Fruit fly (Drosophila melanogaster) whole organism, adult: Measurements from ENCODE around the gene vri.

Experiments used
- CG11617 ChIP-seq: fragments of 200-800 bp; sonication (Bioruptor generic); optimal IDR thresholded peaks from 2 replicates; lab custom pipeline; 2017; ENCODE audit warnings: mild to moderate bottlenecking, missing biosample characterization, missing genetic modification reagents, missing genetic modification characterization
- CG12768 ChIP-seq: fragments of 200-800 bp; sonication (Bioruptor generic); optimal IDR thresholded peaks from 2 replicates; lab custom pipeline; 2017; ENCODE audit warnings: missing biosample characterization, missing genetic modification characterization, mild to moderate bottlenecking, moderate library complexity, missing genetic modification reagents
- CG14711 ChIP-seq: fragments of 200-800 bp; sonication (Bioruptor generic); optimal IDR thresholded peaks from 2 replicates; lab custom pipeline; 2018; ENCODE audit warnings: missing biosample characterization, mild to moderate bottlenecking, missing genetic modification characterization, moderate library complexity
- CG1620 ChIP-seq: fragments of 200-800 bp; sonication (Bioruptor generic); optimal IDR thresholded peaks from 2 replicates; lab custom pipeline; 2016; ENCODE audit warnings: missing biosample characterization, missing genetic modification characterization
- CG33017 ChIP-seq: fragments of 200-800 bp; sonication (Bioruptor generic); optimal IDR thresholded peaks from 2 replicates; lab custom pipeline; 2018; ENCODE audit warnings: missing biosample characterization, mild to moderate bottlenecking, missing genetic modification characterization, moderate library complexity
- CG5204 ChIP-seq: fragments of 200-800 bp; sonication (Bioruptor generic); optimal IDR thresholded peaks from 2 replicates; lab custom pipeline; 2016; ENCODE audit warnings: missing biosample characterization, missing genetic modification characterization
- CG7045 ChIP-seq: fragments of 200-800 bp; sonication (Bioruptor generic); optimal IDR thresholded peaks from 2 replicates; lab custom pipeline; 2017; ENCODE audit warnings: missing biosample characterization, mild to moderate bottlenecking, missing genetic modification characterization
- CG7101 ChIP-seq: fragments of 200-800 bp; sonication (Bioruptor generic); optimal IDR thresholded peaks from 2 replicates; lab custom pipeline; 2018; ENCODE audit warnings: missing biosample characterization, mild to moderate bottlenecking, missing genetic modification characterization, moderate library complexity
- Clk ChIP-seq: fragments of 200-800 bp; sonication (Bioruptor generic); optimal IDR thresholded peaks from 2 replicates; lab custom pipeline; 2017; ENCODE audit warnings: missing biosample characterization, missing genetic modification characterization
- Crg-1 ChIP-seq: fragments of 200-800 bp; sonication (Bioruptor generic); optimal IDR thresholded peaks from 2 replicates; lab custom pipeline; 2016; ENCODE audit warnings: missing biosample characterization, missing genetic modification characterization
- Hr96 ChIP-seq: fragments of 200-800 bp; sonication (Bioruptor generic); optimal IDR thresholded peaks from 2 replicates; lab custom pipeline; 2016; ENCODE audit warnings: missing biosample characterization, missing genetic modification characterization
- Mnt ChIP-seq: fragments of 200-800 bp; sonication (Bioruptor generic); optimal IDR thresholded peaks from 2 replicates; lab custom pipeline; 2016; ENCODE audit warnings: missing biosample characterization, mild to moderate bottlenecking, missing genetic modification characterization
- bab1 ChIP-seq: fragments of 200-800 bp; sonication (Bioruptor generic); optimal IDR thresholded peaks from 3 replicates; lab custom pipeline; 2019; ENCODE audit warnings: missing biosample characterization, mild to moderate bottlenecking, missing genetic modification characterization, moderate library complexity
- cic ChIP-seq: fragments of 200-800 bp; sonication (Bioruptor generic); optimal IDR thresholded peaks from 2 replicates; lab custom pipeline; 2017; ENCODE audit warnings: missing biosample characterization, mild to moderate bottlenecking, missing genetic modification characterization, moderate library complexity
- cnc ChIP-seq, 2 experiments: fragments of >200 bp; optimal IDR thresholded peaks; 2 replicates each; lab custom pipeline; 2017
- kay ChIP-seq: fragments of 200-800 bp; sonication (Bioruptor generic); peaks from one replicate; lab custom pipeline; 2016; ENCODE audit warnings: missing biosample characterization, missing genetic modification characterization, borderline replicate concordance
- ovo ChIP-seq: fragments of 200-800 bp; sonication (Bioruptor generic); optimal IDR thresholded peaks from 2 replicates; lab custom pipeline; 2016; ENCODE audit warnings: missing biosample characterization, missing genetic modification characterization
- pad ChIP-seq: fragments of 200-800 bp; sonication (Bioruptor generic); optimal IDR thresholded peaks from 3 replicates; lab custom pipeline; 2017; ENCODE audit warnings: missing biosample characterization, missing genetic modification characterization, mild to moderate bottlenecking, moderate library complexity, missing genetic modification reagents
- tj ChIP-seq: fragments of 200-800 bp; sonication (Bioruptor generic); optimal IDR thresholded peaks from 3 replicates; lab custom pipeline; 2017; ENCODE audit warnings: missing biosample characterization, mild to moderate bottlenecking, missing genetic modification characterization, moderate library complexity
- toe ChIP-seq: fragments of 200-800 bp; sonication (Bioruptor generic); optimal IDR thresholded peaks from 2 replicates; lab custom pipeline; 2016; ENCODE audit warnings: missing biosample characterization, missing genetic modification characterization

The vri gene

DNA sequence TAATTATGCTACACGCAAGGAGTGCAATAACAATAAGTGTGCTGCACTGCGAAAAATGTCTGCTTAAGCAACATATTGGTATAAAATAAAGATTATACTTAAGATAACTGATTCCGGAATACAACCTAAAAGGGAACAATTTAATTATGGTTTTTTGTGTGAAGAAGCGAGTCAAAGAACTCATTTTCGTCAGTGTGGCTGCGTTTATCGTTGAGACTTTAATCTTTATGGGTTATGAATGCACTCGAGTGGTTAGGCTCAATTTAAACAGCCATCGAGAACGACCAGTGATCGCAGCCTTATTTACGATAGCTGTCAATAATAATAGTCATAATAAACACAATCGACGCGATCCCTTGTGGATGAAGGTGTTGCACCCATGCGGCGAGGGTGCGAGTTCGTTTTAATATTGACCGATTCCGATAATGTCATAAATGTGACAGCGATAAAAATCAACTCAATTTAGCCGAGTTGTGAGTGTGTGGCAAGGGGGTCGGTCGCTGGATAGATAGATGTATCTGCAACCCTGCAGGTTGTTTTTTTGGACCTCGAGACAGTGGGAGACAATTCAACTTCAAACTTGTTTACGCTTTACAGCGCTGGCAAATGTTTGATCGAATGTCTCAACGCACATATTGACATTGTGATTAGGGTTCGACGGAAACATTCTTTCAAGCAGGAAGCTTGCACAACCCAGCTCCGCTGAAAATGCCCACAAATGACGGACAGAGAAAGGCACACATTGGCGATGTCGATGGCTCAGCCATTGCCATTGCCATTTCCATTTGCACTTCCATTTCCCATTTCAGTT lies 32.5 kb upstream of the vri start:
- TF ChIP-seq CG12768 (GFP tag; lab: Kevin White, UChicago) (peak; percentile 17), cic (peak; percentile 69), cnc (optimal IDR thresholded peaks at IDR 0.05; lab: Kevin White, UChicago) (no peak), CG11617 (peak; percentile 23), CG33017 (tag; lab: Kevin White, UChicago) (peak; percentile 23), CG14711 (tag; lab: Kevin White, UChicago) (no peak), CG1620 (no peak), pad (GFP tag; lab: Kevin White, UChicago) (peak; percentile 53), CG5204 (GFP tag; lab: Kevin White, UChicago) (peak; percentile 40), Hr96 (GFP tag; lab: Kevin White, UChicago) (peak; percentile 33), kay (no peak), tj (GFP tag; lab: Kevin White, UChicago) (no peak), bab1 (GFP tag; lab: Kevin White, UChicago) (no peak), ovo (peak; percentile 58), Mnt (no peak), Clk (GFP tag; lab: Kevin White, UChicago) (no peak), CG7045 (GFP tag; lab: Kevin White, UChicago) (peak; percentile 20), toe (GFP tag; lab: Kevin White, UChicago) (no peak), Crg-1 (GFP tag; lab: Kevin White, UChicago) (peak; percentile 10), CG7101 (peak; percentile 54)

DNA sequence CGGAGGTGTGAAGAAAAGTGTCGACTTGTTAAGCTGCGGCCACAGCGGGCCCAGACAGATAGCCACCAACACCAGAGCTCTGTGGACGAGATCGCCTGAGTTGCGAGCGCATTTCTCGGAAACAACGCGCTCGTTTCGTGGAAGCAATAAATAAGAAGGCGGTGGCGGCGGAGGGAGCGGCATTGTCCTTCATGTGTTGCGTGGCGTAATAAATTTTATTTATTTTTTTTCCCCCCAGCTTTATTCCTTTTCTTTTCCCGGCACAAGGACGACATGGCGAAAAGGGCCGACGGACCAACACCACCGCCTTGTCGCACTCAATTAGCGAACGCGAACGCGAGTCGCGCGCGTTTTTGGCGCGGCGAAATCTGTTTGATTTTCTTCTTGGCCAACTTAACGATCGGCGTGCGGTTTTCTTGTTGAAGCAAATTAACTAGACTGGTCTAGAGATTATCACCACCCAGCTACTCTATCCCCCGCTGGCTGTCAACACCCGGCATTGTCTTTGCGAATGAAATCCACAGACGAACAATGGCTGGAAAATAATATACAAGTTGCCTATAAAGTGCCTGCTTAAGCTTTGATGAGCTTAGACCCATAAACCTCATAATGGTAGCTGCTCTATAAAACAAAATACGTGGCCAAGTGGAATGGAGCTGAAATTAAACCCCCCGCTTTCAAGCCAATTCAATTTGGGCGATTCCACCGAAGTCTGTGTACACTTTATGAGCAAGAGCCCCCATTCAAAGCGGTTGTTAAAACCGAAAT lies 29.5 kb upstream of the vri start:
- TF ChIP-seq ovo (no peak), CG7101 (no peak), Mnt (no peak), CG14711 (tag; lab: Kevin White, UChicago) (no peak), cnc (optimal IDR thresholded peaks at IDR 0.05; lab: Kevin White, UChicago) (no peak), CG11617 (no peak), Crg-1 (GFP tag; lab: Kevin White, UChicago) (no peak), toe (GFP tag; lab: Kevin White, UChicago) (no peak), tj (GFP tag; lab: Kevin White, UChicago) (no peak), kay (no peak), CG12768 (GFP tag; lab: Kevin White, UChicago) (no peak), cic (no peak), CG1620 (no peak), Clk (GFP tag; lab: Kevin White, UChicago) (no peak), CG33017 (tag; lab: Kevin White, UChicago) (no peak), CG7045 (GFP tag; lab: Kevin White, UChicago) (no peak), CG5204 (GFP tag; lab: Kevin White, UChicago) (no peak), Hr96 (GFP tag; lab: Kevin White, UChicago) (no peak)

DNA sequence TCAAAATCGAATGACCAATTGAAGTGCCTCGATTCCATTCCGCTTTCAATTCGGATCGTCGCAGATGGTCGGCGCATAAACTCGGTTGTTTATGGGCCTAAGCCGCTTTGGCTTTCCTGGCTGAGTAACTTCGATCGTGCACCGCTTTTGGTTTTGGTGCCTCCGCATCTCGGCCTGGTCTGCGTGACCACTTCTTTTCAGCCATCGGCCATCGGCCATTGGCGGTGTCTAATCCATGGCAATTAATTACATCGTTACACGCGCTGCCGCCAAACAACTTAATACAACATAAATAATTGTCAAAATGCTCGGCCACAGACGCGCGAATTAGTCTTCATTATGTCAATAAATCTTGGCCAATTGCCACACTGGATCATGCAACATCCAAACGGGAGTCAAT lies 28.5 kb upstream of the vri start:
- TF ChIP-seq CG7101 (no peak), Clk (GFP tag; lab: Kevin White, UChicago) (no peak), bab1 (GFP tag; lab: Kevin White, UChicago) (no peak)

DNA sequence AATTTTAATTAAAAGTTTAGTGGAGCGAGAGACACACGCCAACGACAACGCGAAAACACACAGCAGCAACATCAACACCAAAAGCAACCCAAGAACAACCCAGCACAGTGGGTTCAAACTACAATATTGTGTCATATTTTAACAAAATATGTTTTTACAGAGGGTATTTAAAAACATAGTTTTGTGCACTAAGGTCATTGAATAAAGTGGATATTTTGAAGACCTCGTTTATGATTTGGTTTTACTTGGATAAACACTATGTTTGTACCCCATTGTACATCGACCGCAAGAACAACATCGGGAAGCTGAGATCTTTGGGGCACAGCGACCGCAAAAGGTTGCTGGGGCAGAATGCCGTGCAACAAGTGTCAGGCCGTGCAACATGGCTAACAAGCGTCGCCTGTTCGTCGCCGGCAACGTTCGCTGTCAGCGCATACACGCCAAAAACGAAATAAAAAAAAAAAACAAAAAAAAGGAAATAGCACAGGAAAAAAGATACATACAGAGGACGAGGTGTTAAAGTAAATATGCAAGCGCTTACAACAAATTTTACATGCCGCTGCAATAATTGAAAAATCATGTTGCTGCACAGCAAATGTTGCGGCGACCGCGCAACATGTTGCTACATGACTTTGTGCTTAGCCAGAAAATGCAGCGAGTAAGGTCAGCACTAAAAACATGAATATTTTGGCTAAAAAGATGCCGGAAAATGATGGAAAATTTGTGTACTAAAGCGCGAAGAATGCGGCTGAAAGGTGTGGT lies 27.3 kb upstream of the vri start:
- no peak for TF ChIP-seq Mnt
- no peak for TF ChIP-seq Crg-1 (GFP tag; lab: Kevin White, UChicago)
- no peak for TF ChIP-seq tj (GFP tag; lab: Kevin White, UChicago)
- no peak for TF ChIP-seq cic
- no peak for TF ChIP-seq ovo
- TF ChIP-seq CG7045 (GFP tag; lab: Kevin White, UChicago) = no peak
- TF ChIP-seq CG12768 (GFP tag; lab: Kevin White, UChicago) = no peak
- TF ChIP-seq CG7101 = no peak
- no peak for TF ChIP-seq kay

DNA sequence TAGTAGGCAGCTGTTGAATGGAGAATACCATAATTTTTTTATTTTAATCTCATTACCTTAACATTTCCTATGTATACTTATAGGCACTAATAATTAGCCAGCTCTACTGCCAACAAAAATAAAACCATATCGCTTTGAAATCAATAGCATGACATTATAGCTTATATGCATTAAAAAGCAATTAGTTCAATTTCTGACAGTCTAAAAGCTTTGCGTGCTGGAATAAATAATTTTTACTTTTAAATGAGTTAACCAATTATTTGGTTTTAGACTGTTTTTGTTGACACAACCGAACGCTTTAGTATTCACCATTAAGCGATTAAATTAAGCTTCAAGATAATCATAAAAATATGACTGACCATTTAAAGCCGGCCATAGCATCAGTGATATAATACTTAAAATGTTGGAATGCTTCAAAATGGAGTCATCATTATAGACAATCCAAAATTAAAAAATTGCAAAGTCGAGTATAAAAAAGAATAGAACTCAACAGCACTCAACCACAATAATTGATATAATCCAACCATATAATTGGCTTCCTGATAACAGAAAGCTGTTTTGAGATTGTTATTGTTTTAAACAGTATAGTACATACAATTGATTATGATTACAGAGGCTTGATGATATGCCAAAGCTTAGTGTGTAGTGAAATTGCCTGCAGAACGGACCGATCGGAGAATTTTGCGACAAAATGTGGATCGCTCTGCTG lies 25.2 kb upstream of the vri start, which contains the start of gene Cyp4ac1:
Gene Cyp4ac1, plus strand, starts transcription at position 659 of the 709 bp plus-strand sequence.
- TF ChIP-seq pad (GFP tag; lab: Kevin White, UChicago) = no peak
- TF ChIP-seq toe (GFP tag; lab: Kevin White, UChicago) = no peak
- TF ChIP-seq CG33017 (tag; lab: Kevin White, UChicago) = no peak
- no peak for TF ChIP-seq CG7045 (GFP tag; lab: Kevin White, UChicago)
- TF ChIP-seq CG7101 = no peak
- TF ChIP-seq Mnt = no peak
- TF ChIP-seq cic = no peak
- no peak for TF ChIP-seq CG1620
- TF ChIP-seq bab1 (GFP tag; lab: Kevin White, UChicago) = no peak
